Worm (Caenorhabditis elegans) whole organism, L1 larva: ENCODE measurements around the gene Y45F10C.4.
A peak's percentile ranks its signal among the peaks of the same experiment; 100 is the strongest.

Experiments
- alr-1 ChIP-seq: fragments of 200-800 bp; sonication (Bioruptor generic); optimal IDR thresholded peaks from 2 replicates; lab custom pipeline; 2018; ENCODE audit warnings: borderline replicate concordance, mild to moderate bottlenecking, missing genetic modification characterization, missing compliant biosample characterization
- ama-1 ChIP-seq: fragments of 150-350 bp; optimal IDR thresholded peaks from 2 replicates; lab custom pipeline; 2014
- blmp-1 ChIP-seq: fragments of 150-350 bp; optimal IDR thresholded peaks from 2 replicates; lab custom pipeline; 2014; ENCODE audit warnings: missing biosample characterization, missing genetic modification characterization
- ceh-8 ChIP-seq: fragments of 200-800 bp; sonication (Bioruptor generic); optimal IDR thresholded peaks from 2 replicates; lab custom pipeline; 2018; ENCODE audit warnings: mild to moderate bottlenecking, missing genetic modification characterization, moderate library complexity, missing compliant biosample characterization
- ceh-82 ChIP-seq, 3 experiments: fragments of 150-350 bp in 1 of 3; sonication (generic microtip) in 2 of 3; optimal IDR thresholded peaks; 2 replicates each; lab custom pipeline; 2014 to 2017; ENCODE audit warnings: missing biosample characterization in 3 of 3, missing genetic modification characterization in 3 of 3
- dpl-1 ChIP-seq, 3 experiments: fragments of 150-350 bp in 2 of 3; sonication (generic microtip) in 1 of 3; optimal IDR thresholded peaks; 2 replicates each; lab custom pipeline; 2014 to 2017; ENCODE audit warnings: missing biosample characterization in 3 of 3, missing genetic modification characterization in 3 of 3, missing genetic modification reagents in 3 of 3
- dsc-1 ChIP-seq: sonication (generic microtip); optimal IDR thresholded peaks from 2 replicates; lab custom pipeline; 2016; ENCODE audit warnings: mild to moderate bottlenecking, missing genetic modification characterization, missing compliant biosample characterization
- efl-1 ChIP-seq, 4 experiments: fragments of 150-350 bp; optimal IDR thresholded peaks in 3 of 4; peaks in 1 of 4; 1 replicate in 1 of 4; 2 replicates in 3 of 4; lab custom pipeline; 2014; ENCODE audit warnings: missing biosample characterization in 2 of 4, missing genetic modification characterization in 2 of 4, missing genetic modification reagents in 2 of 4
- efl-3 ChIP-seq: fragments of 200-800 bp; sonication (Bioruptor generic); optimal IDR thresholded peaks from 2 replicates; lab custom pipeline; 2018; ENCODE audit warnings: mild to moderate bottlenecking, missing genetic modification characterization, missing compliant biosample characterization
- egl-27 ChIP-seq, 2 experiments: fragments of 150-350 bp in 1 of 2; sonication (generic microtip); optimal IDR thresholded peaks; 3 replicates each; lab custom pipeline; 2017 to 2018; ENCODE audit warnings: missing biosample characterization in 2 of 2, missing genetic modification characterization in 2 of 2, missing genetic modification reagents in 2 of 2
- elt-2 ChIP-seq: sonication (generic microtip); optimal IDR thresholded peaks from 2 replicates; lab custom pipeline; 2016; ENCODE audit warnings: missing genetic modification characterization, mild to moderate bottlenecking, inconsistent platforms, missing compliant biosample characterization, missing genetic modification reagents
- elt-3 ChIP-seq, 6 experiments: fragments of 150-350 bp in 1 of 6; sonication (generic microtip); optimal IDR thresholded peaks; 2 replicates each; lab custom pipeline; 2017 to 2018; ENCODE audit warnings: missing biosample characterization in 6 of 6, missing genetic modification characterization in 6 of 6, inconsistent platforms in 1 of 6
- ets-5 ChIP-seq: fragments of 200-800 bp; sonication (Bioruptor generic); IDR thresholded peaks from 2 replicates; pipeline ENCODE4 v1.3.6; 2022; ENCODE audit warnings: missing genetic modification characterization, missing compliant biosample characterization
- fkh-8 ChIP-seq: sonication (generic microtip); optimal IDR thresholded peaks from 2 replicates; lab custom pipeline; 2016; ENCODE audit warnings: mild to moderate bottlenecking, missing genetic modification characterization, missing compliant biosample characterization
- grh-1 ChIP-seq: fragments of 200-800 bp; sonication (Bioruptor generic); IDR thresholded peaks from 2 replicates; pipeline ENCODE4 v1.3.6; 2022; ENCODE audit warnings: missing genetic modification reagents, missing genetic modification characterization, missing compliant biosample characterization
- hpl-2 ChIP-seq: fragments of 150-350 bp; optimal IDR thresholded peaks from 2 replicates; lab custom pipeline; 2014; ENCODE audit warnings: missing biosample characterization, missing genetic modification reagents, missing genetic modification characterization
- irx-1 ChIP-seq: sonication (generic microtip); optimal IDR thresholded peaks from 2 replicates; lab custom pipeline; 2016; ENCODE audit warnings: missing genetic modification characterization, missing compliant biosample characterization
- jun-1 ChIP-seq: fragments of 150-350 bp; optimal IDR thresholded peaks from 2 replicates; lab custom pipeline; 2014; ENCODE audit warnings: missing biosample characterization, missing genetic modification reagents, missing genetic modification characterization
- lin-13 ChIP-seq: fragments of 150-350 bp; optimal IDR thresholded peaks from 2 replicates; lab custom pipeline; 2014; ENCODE audit warnings: missing biosample characterization, missing genetic modification reagents, missing genetic modification characterization
- lin-14 ChIP-seq: fragments of 200-800 bp; sonication (Bioruptor generic); optimal IDR thresholded peaks from 2 replicates; lab custom pipeline; 2018; ENCODE audit warnings: mild to moderate bottlenecking, missing genetic modification characterization, moderate library complexity, missing compliant biosample characterization
- lin-35 ChIP-seq, 2 experiments: fragments of 150-350 bp; optimal IDR thresholded peaks; 2 replicates each; lab custom pipeline; 2014; ENCODE audit warnings: missing biosample characterization in 2 of 2, missing genetic modification characterization in 2 of 2, missing genetic modification reagents in 2 of 2
- lin-39 ChIP-seq: fragments of 150-350 bp; optimal IDR thresholded peaks from 2 replicates; lab custom pipeline; 2014; ENCODE audit warnings: missing biosample characterization, missing genetic modification reagents, missing genetic modification characterization
- lir-3 ChIP-seq: sonication (generic microtip); optimal IDR thresholded peaks from 2 replicates; lab custom pipeline; 2016; ENCODE audit warnings: mild to moderate bottlenecking, missing genetic modification characterization, moderate library complexity, missing compliant biosample characterization; ENCODE audit not compliant: poor library complexity
- lsy-2 ChIP-seq, 2 experiments: fragments of 150-350 bp; optimal IDR thresholded peaks; 2 replicates each; lab custom pipeline; 2014; ENCODE audit warnings: missing biosample characterization in 2 of 2, missing genetic modification characterization in 2 of 2
- mab-9 ChIP-seq: fragments of 200-800 bp; sonication (Bioruptor generic); IDR thresholded peaks from 2 replicates; pipeline ENCODE4 v1.3.6; 2022; ENCODE audit warnings: missing genetic modification reagents, missing genetic modification characterization, missing compliant biosample characterization
- mdl-1 ChIP-seq, 2 experiments: fragments of 150-350 bp; optimal IDR thresholded peaks; 2 replicates each; lab custom pipeline; 2014 to 2017; ENCODE audit warnings: missing biosample characterization in 2 of 2, missing genetic modification characterization in 2 of 2, inconsistent platforms in 1 of 2
- mep-1 ChIP-seq: fragments of 150-350 bp; optimal IDR thresholded peaks from 2 replicates; lab custom pipeline; 2014; ENCODE audit warnings: missing biosample characterization, missing genetic modification characterization
- nhr-12 ChIP-seq: sonication (generic microtip); optimal IDR thresholded peaks from 2 replicates; lab custom pipeline; 2017; ENCODE audit warnings: missing biosample characterization, missing genetic modification characterization
- nhr-19 ChIP-seq: fragments of 200-800 bp; sonication (Bioruptor generic); conservative IDR thresholded peaks from 2 replicates; pipeline ENCODE4 v1.3.6; 2022; ENCODE audit warnings: missing genetic modification characterization, missing compliant biosample characterization
- nhr-71 ChIP-seq: sonication (generic microtip); optimal IDR thresholded peaks from 2 replicates; lab custom pipeline; 2016; ENCODE audit warnings: mild to moderate bottlenecking, missing genetic modification characterization, moderate library complexity, missing compliant biosample characterization
- nhr-85 ChIP-seq: sonication (generic microtip); peaks from one replicate; lab custom pipeline; 2016; ENCODE audit warnings: missing genetic modification characterization, inconsistent platforms, missing compliant biosample characterization
- nhr-90 ChIP-seq: sonication (generic microtip); optimal IDR thresholded peaks from 2 replicates; lab custom pipeline; 2016; ENCODE audit warnings: mild to moderate bottlenecking, missing genetic modification characterization, missing compliant biosample characterization; ENCODE audit not compliant: poor library complexity
- pag-3 ChIP-seq: sonication (generic microtip); optimal IDR thresholded peaks from 2 replicates; lab custom pipeline; 2017; ENCODE audit warnings: missing genetic modification characterization, mild to moderate bottlenecking, missing compliant biosample characterization, antibody characterized with exemption, borderline replicate concordance; ENCODE audit not compliant: insufficient read depth
- pax-3 ChIP-seq: fragments of 200-800 bp; sonication (Bioruptor generic); optimal IDR thresholded peaks from 2 replicates; lab custom pipeline; 2018; ENCODE audit warnings: mild to moderate bottlenecking, missing genetic modification characterization, moderate library complexity, missing compliant biosample characterization
- pqm-1 ChIP-seq: sonication (generic microtip); optimal IDR thresholded peaks from 3 replicates; lab custom pipeline; 2017; ENCODE audit warnings: missing biosample characterization, missing genetic modification characterization
- rnt-1 ChIP-seq: sonication (generic microtip); optimal IDR thresholded peaks from 2 replicates; lab custom pipeline; 2016; ENCODE audit warnings: mild to moderate bottlenecking, missing genetic modification characterization, moderate library complexity, missing compliant biosample characterization
- skn-1 ChIP-seq: fragments of 150-350 bp; optimal IDR thresholded peaks from 2 replicates; lab custom pipeline; 2014; ENCODE audit warnings: missing biosample characterization, missing genetic modification characterization
- snu-23 ChIP-seq: sonication (generic microtip); optimal IDR thresholded peaks from 2 replicates; lab custom pipeline; 2016; ENCODE audit warnings: missing genetic modification characterization, missing compliant biosample characterization
- swsn-7 ChIP-seq: sonication (generic microtip); optimal IDR thresholded peaks from 2 replicates; lab custom pipeline; 2016; ENCODE audit warnings: missing genetic modification characterization, missing compliant biosample characterization
- tbx-2 ChIP-seq: sonication (generic microtip); optimal IDR thresholded peaks from 2 replicates; lab custom pipeline; 2016; ENCODE audit warnings: missing genetic modification characterization, missing compliant biosample characterization
- unc-130 ChIP-seq: fragments of 150-350 bp; optimal IDR thresholded peaks from 2 replicates; lab custom pipeline; 2017; ENCODE audit warnings: missing biosample characterization, missing genetic modification characterization, inconsistent platforms
- unc-62 ChIP-seq: fragments of 150-350 bp; optimal IDR thresholded peaks from 2 replicates; lab custom pipeline; 2014; ENCODE audit warnings: missing biosample characterization, missing genetic modification reagents, missing genetic modification characterization
- unc-86 ChIP-seq: sonication (generic microtip); optimal IDR thresholded peaks from 2 replicates; lab custom pipeline; 2016; ENCODE audit warnings: missing genetic modification characterization, missing compliant biosample characterization
- unc-98 ChIP-seq: fragments of 200-800 bp; sonication (Bioruptor generic); IDR thresholded peaks from 2 replicates; pipeline ENCODE4 v1.3.6; 2022; ENCODE audit warnings: missing genetic modification characterization, missing compliant biosample characterization
- vab-15 ChIP-seq: sonication (generic microtip); optimal IDR thresholded peaks from 2 replicates; lab custom pipeline; 2017; ENCODE audit warnings: missing genotype, mild to moderate bottlenecking, missing genetic modification characterization, missing compliant biosample characterization
- xbp-1 ChIP-seq: sonication (generic microtip); optimal IDR thresholded peaks from 2 replicates; lab custom pipeline; 2016; ENCODE audit warnings: missing genetic modification characterization, missing compliant biosample characterization

Y45F10C.4 gene

DNA sequence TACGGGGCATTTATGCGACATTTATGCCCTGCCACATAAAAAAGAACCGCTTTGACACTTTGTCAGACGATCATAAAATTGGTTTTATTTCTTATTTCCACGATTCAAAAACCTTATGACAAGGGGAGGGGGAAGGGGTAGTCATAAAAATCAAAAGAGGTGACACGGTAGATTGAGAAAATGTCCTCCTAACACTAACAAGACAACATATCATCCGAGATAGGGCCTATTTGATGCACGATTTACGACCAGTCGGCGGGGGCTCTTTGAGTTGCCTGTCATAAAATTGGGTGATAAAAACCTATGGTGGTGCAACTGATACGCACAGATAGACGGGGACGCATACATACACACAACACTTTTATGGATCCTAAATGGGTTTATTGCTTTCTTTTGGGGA lies 43.9 kb upstream of the Y45F10C.4 start (continued):
- TF ChIP-seq fkh-8 (tag; lab: Kevin White, UChicago): no peak
- no peak for TF ChIP-seq lsy-2 (tag; optimal IDR thresholded peaks at IDR 0.05; lab: Kevin White, UChicago)
- TF ChIP-seq elt-2: peak; percentile 93
- TF ChIP-seq efl-1 (optimal IDR thresholded peaks at IDR 0.05; lab: Kevin White, UChicago): no peak
- no peak for TF ChIP-seq efl-1 (GFP tag; optimal IDR thresholded peaks at IDR 0.05 in 1 of 2; lab: Kevin White, UChicago)
- TF ChIP-seq pag-3 (tag; lab: Kevin White, UChicago): no peak
- TF ChIP-seq jun-1 (tag; lab: Kevin White, UChicago): no peak
- TF ChIP-seq lin-14 (GFP tag; lab: Kevin White, UChicago): no peak
- TF ChIP-seq efl-3 (GFP tag; lab: Kevin White, UChicago): no peak
- no peak for TF ChIP-seq unc-98
- peak; percentile 42 for TF ChIP-seq nhr-90 (tag; lab: Kevin White, UChicago)
- no peak for TF ChIP-seq ets-5 (GFP tag; lab: Robert Waterston, UW)
- no peak for TF ChIP-seq dsc-1
- peak in 1 of 2 experiments; percentile 26 for TF ChIP-seq lin-35 (GFP tag; optimal IDR thresholded peaks at IDR 0.05; lab: Kevin White, UChicago)
- TF ChIP-seq alr-1 (tag; lab: Kevin White, UChicago): no peak
- no peak for TF ChIP-seq mep-1
- no peak for TF ChIP-seq unc-86 (tag; lab: Kevin White, UChicago)
- TF ChIP-seq lin-39 (tag; lab: Kevin White, UChicago): no peak
- TF ChIP-seq snu-23 (GFP tag; lab: Kevin White, UChicago): no peak

DNA sequence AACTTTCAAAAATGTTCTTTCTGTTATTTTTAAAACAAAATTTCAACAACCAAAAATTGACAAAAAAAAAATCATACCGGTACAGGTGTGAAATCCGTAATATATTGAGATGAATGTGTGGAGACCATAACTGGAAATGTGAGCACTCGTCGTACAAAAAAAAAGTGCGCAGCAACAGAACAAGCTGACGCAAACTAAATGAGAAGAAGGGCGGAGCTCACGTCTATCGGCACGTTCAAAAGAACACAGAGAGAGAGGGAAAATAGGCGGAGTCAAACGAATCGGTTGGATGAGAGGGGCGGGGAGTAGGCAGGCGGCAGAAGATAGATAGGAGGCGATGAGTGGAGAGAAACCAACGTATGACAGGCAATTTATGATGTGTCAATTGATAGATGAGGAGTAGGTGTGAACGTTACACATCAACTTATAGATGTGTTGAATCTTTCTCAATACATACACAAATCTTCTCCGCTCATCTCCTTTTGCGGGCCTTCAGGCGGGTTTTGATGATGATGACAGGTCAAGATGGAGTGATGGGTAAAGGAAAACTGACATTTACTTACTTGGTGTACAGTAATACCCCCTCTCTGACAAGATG lies 39.9 kb upstream of the Y45F10C.4 start, which contains the start of gene tlp-1:
Gene tlp-1, minus strand, starts transcription at position 255 of the 598 bp plus-strand sequence.
- TF ChIP-seq mep-1: peak; percentile 22
- TF ChIP-seq mab-9 (GFP tag; lab: Robert Waterston, UW): peak; percentile 77
- TF ChIP-seq efl-3 (GFP tag; lab: Kevin White, UChicago): peak; percentile 13
- no peak for TF ChIP-seq ceh-8 (GFP tag; lab: Kevin White, UChicago)
- no peak for TF ChIP-seq hpl-2 (GFP tag; lab: Kevin White, UChicago)
- TF ChIP-seq vab-15 (tag; lab: Kevin White, UChicago): peak; percentile 70
- peak; percentile 9 for TF ChIP-seq xbp-1 (tag; lab: Kevin White, UChicago)
- TF ChIP-seq nhr-85 (tag; lab: Kevin White, UChicago): peak; percentile 95
- peak; percentile 39; the same call in 1 of the 2 replicates for TF ChIP-seq nhr-19 (GFP tag; lab: Robert Waterston, UW)
- no peak for TF ChIP-seq pqm-1
- TF ChIP-seq nhr-90 (tag; lab: Kevin White, UChicago): peak; percentile 69
- TF ChIP-seq ceh-82 (tag; optimal IDR thresholded peaks at IDR 0.05; lab: Kevin White, UChicago): peak in 1 of 3 experiments; percentile 24
- TF ChIP-seq elt-3 (tag; optimal IDR thresholded peaks at IDR 0.05; lab: Kevin White, UChicago): peak in 4 of 6 experiments; percentile 47 to 86 (median 66)
- TF ChIP-seq rnt-1: peak; percentile 64
- peak; percentile 52 for TF ChIP-seq unc-62 (GFP tag; lab: Kevin White, UChicago)
- TF ChIP-seq egl-27 (tag; optimal IDR thresholded peaks at IDR 0.05; lab: Kevin White, UChicago): peak; percentile 5 to 15
- peak in 1 of 3 experiments; percentile 25 for TF ChIP-seq dpl-1 (GFP tag; optimal IDR thresholded peaks at IDR 0.05; lab: Kevin White, UChicago)
- TF ChIP-seq mdl-1 (tag; optimal IDR thresholded peaks at IDR 0.05; lab: Kevin White, UChicago): peak in 1 of 2 experiments; percentile 26
- peak; percentile 13 for TF ChIP-seq elt-2
- peak; percentile 80 for TF ChIP-seq lin-14 (GFP tag; lab: Kevin White, UChicago)
- no peak for TF ChIP-seq lir-3 (tag; lab: Kevin White, UChicago)
- peak; percentile 41 to 73 for TF ChIP-seq lsy-2 (tag; optimal IDR thresholded peaks at IDR 0.05; lab: Kevin White, UChicago)
- TF ChIP-seq unc-130 (tag; lab: Kevin White, UChicago): peak; percentile 65
- TF ChIP-seq ama-1 (lab: Kevin White, UChicago): no peak
- TF ChIP-seq tbx-2 (tag; lab: Kevin White, UChicago): peak; percentile 90
- TF ChIP-seq pax-3 (tag; lab: Kevin White, UChicago): no peak
- TF ChIP-seq swsn-7 (tag; lab: Kevin White, UChicago): peak; percentile 12
- no peak for TF ChIP-seq unc-86 (tag; lab: Kevin White, UChicago)
- peak; percentile 35 for TF ChIP-seq blmp-1
- TF ChIP-seq efl-1 (optimal IDR thresholded peaks at IDR 0.05; lab: Kevin White, UChicago): peak in 1 of 2 experiments; percentile 7
- peak in 1 of 2 experiments; percentile 28 for TF ChIP-seq efl-1 (GFP tag; optimal IDR thresholded peaks at IDR 0.05 in 1 of 2; lab: Kevin White, UChicago)
- peak; percentile 12 for TF ChIP-seq lin-13 (GFP tag; lab: Kevin White, UChicago)
- no peak for TF ChIP-seq dsc-1
- no peak for TF ChIP-seq skn-1
- TF ChIP-seq nhr-12 (tag; lab: Kevin White, UChicago): no peak
- peak; percentile 34 to 37 for TF ChIP-seq lin-35 (GFP tag; optimal IDR thresholded peaks at IDR 0.05; lab: Kevin White, UChicago)
- TF ChIP-seq grh-1 (GFP tag; lab: Robert Waterston, UW): peak; percentile 61
- peak; percentile 46 for TF ChIP-seq irx-1 (tag; lab: Kevin White, UChicago)
- peak; percentile 62 for TF ChIP-seq nhr-71
